Worm (Caenorhabditis elegans) whole organism, L4 larva: ENCODE data around the gene C09G12.17.

Experiments used
- ama-1 ChIP-seq: fragments of 150-350 bp; optimal IDR thresholded peaks from 2 replicates; lab custom pipeline; 2014; ENCODE audit warnings: inconsistent platforms, mixed read lengths
- ces-1 ChIP-seq: fragments of 150-350 bp; sonication (generic microtip); optimal IDR thresholded peaks from 4 replicates; lab custom pipeline; 2014; ENCODE audit warnings: missing biosample characterization, missing genetic modification reagents, missing genetic modification characterization
- daf-12 ChIP-seq: fragments of 150-350 bp; optimal IDR thresholded peaks from 2 replicates; lab custom pipeline; 2014; ENCODE audit warnings: missing biosample characterization, missing genetic modification reagents, missing genetic modification characterization
- nhr-237 ChIP-seq: sonication (generic microtip); optimal IDR thresholded peaks from 2 replicates; lab custom pipeline; 2017; ENCODE audit warnings: missing biosample characterization, missing genetic modification characterization
- nhr-28 ChIP-seq: fragments of 150-350 bp; optimal IDR thresholded peaks from 2 replicates; lab custom pipeline; 2014; ENCODE audit warnings: missing biosample characterization, missing genetic modification characterization
- pqm-1 ChIP-seq: sonication (generic microtip); optimal IDR thresholded peaks from 2 replicates; lab custom pipeline; 2017; ENCODE audit warnings: missing biosample characterization, missing genetic modification characterization
- snpc-4 ChIP-seq: fragments of 150-350 bp; optimal IDR thresholded peaks from 2 replicates; lab custom pipeline; 2014; ENCODE audit warnings: missing biosample characterization, missing genetic modification characterization
- spr-3 ChIP-seq: fragments of 200-800 bp; sonication (Bioruptor generic); optimal IDR thresholded peaks from 2 replicates; lab custom pipeline; 2018; ENCODE audit warnings: mild to moderate bottlenecking, missing genetic modification characterization, missing compliant biosample characterization
- tag-97 ChIP-seq: fragments of 200-800 bp; sonication (Bioruptor generic); IDR thresholded peaks from 2 replicates; pipeline ENCODE4 v1.3.6; 2022; ENCODE audit warnings: missing genetic modification characterization, missing compliant biosample characterization

- no peak for TF ChIP-seq nhr-28
- no peak for TF ChIP-seq tag-97 (GFP tag; lab: Robert Waterston, UW)
- TF ChIP-seq nhr-237 = no peak
- TF ChIP-seq spr-3 (GFP tag; lab: Kevin White, UChicago) = no peak
- no peak for TF ChIP-seq pqm-1 (tag; lab: Kevin White, UChicago)
- no peak for TF ChIP-seq daf-12
- no peak for TF ChIP-seq ces-1 (GFP tag; lab: Kevin White, UChicago)
- no peak for TF ChIP-seq ama-1 (lab: Kevin White, UChicago)
- no peak for TF ChIP-seq snpc-4 (tag; lab: Kevin White, UChicago)
These were observed 36.7 kb upstream of the C09G12.17 start for ce11 chrIV:3532989-3533388.
